Fruit fly (Drosophila melanogaster) whole organism, wandering third instar larva: ENCODE data around the gene CG46397.

Experiments
- Abd-B ChIP-seq: fragments of >200 bp; optimal IDR thresholded peaks from 2 replicates; lab custom pipeline; 2017; ENCODE audit warnings: missing biosample characterization, missing genetic modification characterization
- CG9705 ChIP-seq: fragments of 200-800 bp; sonication (Bioruptor generic); optimal IDR thresholded peaks from 2 replicates; lab custom pipeline; 2018; ENCODE audit warnings: missing biosample characterization, mild to moderate bottlenecking, missing genetic modification characterization
- Hnf4 ChIP-seq: fragments of 200-800 bp; sonication (Bioruptor generic); optimal IDR thresholded peaks from 2 replicates; lab custom pipeline; 2016; ENCODE audit warnings: missing biosample characterization, mild to moderate bottlenecking, missing genetic modification characterization
- Jra ChIP-seq: sonication (Bioruptor generic); optimal IDR thresholded peaks from 2 replicates; lab custom pipeline; 2016; ENCODE audit warnings: missing biosample characterization, missing genetic modification characterization
- Myc ChIP-seq: fragments of >200 bp; optimal IDR thresholded peaks from 2 replicates; lab custom pipeline; 2017
- fru ChIP-seq: fragments of 200-800 bp; sonication (Bioruptor generic); optimal IDR thresholded peaks from 3 replicates; lab custom pipeline; 2016; ENCODE audit warnings: missing biosample characterization, mild to moderate bottlenecking, missing genetic modification characterization
- pan ChIP-seq: fragments of >200 bp; optimal IDR thresholded peaks from 2 replicates; lab custom pipeline; 2017
- usp ChIP-seq: fragments of >200 bp; optimal IDR thresholded peaks from 2 replicates; lab custom pipeline; 2017; ENCODE audit warnings: missing biosample characterization, missing genetic modification characterization
- woc ChIP-seq: sonication (Bioruptor generic); optimal IDR thresholded peaks from 2 replicates; lab custom pipeline; 2016; ENCODE audit warnings: missing biosample characterization, mild to moderate bottlenecking, missing genetic modification characterization

DNA sequence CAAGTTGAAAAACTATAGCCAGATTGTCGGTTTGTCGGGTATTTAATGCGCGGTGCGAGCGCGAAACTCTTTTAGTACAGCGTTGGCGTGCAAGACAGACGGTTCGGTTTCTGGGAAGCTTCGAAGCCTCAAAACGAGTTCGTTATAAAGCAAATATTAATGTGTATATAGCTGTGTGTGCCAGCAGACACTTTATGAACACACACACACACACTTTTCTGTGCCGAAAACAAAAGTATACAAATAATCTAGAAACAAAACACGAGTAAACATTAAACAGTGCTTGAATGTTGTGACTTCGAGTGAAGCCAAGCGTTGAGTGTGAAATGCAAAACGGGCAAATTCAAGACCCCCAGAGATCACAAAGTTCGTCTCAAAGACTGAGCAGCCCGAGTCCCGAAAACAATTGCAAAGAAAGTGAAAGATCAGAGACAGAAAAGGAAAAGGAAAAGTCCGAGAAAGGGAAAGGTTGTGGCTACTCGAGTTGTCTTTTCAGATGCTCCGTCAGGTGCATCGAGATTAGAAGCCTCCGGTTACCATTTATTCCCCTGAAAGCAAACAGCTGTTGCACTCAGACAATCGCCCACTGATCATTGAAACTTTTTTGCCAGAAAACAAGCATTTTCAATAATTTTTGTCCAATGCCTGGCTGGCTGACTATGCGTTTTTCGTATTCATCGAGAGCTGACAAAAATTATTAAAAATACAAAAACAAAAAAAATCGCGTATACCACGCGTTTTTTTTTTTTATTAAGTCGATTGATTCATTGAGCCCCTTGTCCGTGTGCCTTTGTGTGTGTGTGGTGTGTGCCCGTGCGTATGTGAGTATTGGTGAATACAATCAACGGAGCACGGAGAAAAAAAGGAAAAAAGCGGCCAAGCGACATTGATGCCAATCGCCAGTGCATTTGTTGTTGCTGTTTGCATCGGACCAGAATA is 48.1 kb upstream of the CG46397 start, which contains the start of gene CG34398:
- TF ChIP-seq woc (GFP tag; lab: Kevin White, UChicago) (peak; percentile 3), fru (no peak), Myc (lab: Kevin White, UChicago) (no peak), Abd-B (GFP tag; lab: Kevin White, UChicago) (no peak), CG9705 (GFP tag; lab: Kevin White, UChicago) (no peak), usp (GFP tag; lab: Kevin White, UChicago) (no peak), Jra (no peak), Hnf4 (GFP tag; lab: Kevin White, UChicago) (no peak), pan (lab: Kevin White, UChicago) (no peak)
